Worm (Caenorhabditis elegans) whole organism, L3 larva: Measurements from ENCODE around the gene E02H9.6.

ENCODE experiments used
- R02D3.7 ChIP-seq: fragments of 150-350 bp; optimal IDR thresholded peaks from 2 replicates; lab custom pipeline; 2014; ENCODE audit warnings: missing biosample characterization, missing genetic modification characterization
- ZK546.5 ChIP-seq: sonication (generic microtip); optimal IDR thresholded peaks from 2 replicates; lab custom pipeline; 2017; ENCODE audit warnings: missing biosample characterization, missing genetic modification characterization
- aly-2 ChIP-seq: fragments of 150-350 bp; optimal IDR thresholded peaks from 2 replicates; lab custom pipeline; 2014; ENCODE audit warnings: missing biosample characterization, missing genetic modification characterization
- ama-1 ChIP-seq: fragments of 150-350 bp; optimal IDR thresholded peaks from 2 replicates; lab custom pipeline; 2018
- ceh-16 ChIP-seq: sonication (generic microtip); optimal IDR thresholded peaks from 2 replicates; lab custom pipeline; 2017; ENCODE audit warnings: missing biosample characterization, missing genetic modification characterization
- ceh-28 ChIP-seq: fragments of 150-350 bp; optimal IDR thresholded peaks from 2 replicates; lab custom pipeline; 2014; ENCODE audit warnings: missing biosample characterization, missing genetic modification reagents, missing genetic modification characterization
- ceh-9 ChIP-seq: sonication (generic microtip); optimal IDR thresholded peaks from 2 replicates; lab custom pipeline; 2018; ENCODE audit warnings: missing biosample characterization, missing genetic modification characterization
- daf-12 ChIP-seq: fragments of 150-350 bp; optimal IDR thresholded peaks from 2 replicates; lab custom pipeline; 2014; ENCODE audit warnings: missing biosample characterization, missing genetic modification reagents, missing genetic modification characterization
- egl-27 ChIP-seq: sonication (generic microtip); optimal IDR thresholded peaks from 4 replicates; lab custom pipeline; 2017; ENCODE audit warnings: missing biosample characterization, missing genetic modification reagents, missing genetic modification characterization
- egl-5 ChIP-seq: fragments of 150-350 bp; optimal IDR thresholded peaks from 2 replicates; lab custom pipeline; 2017; ENCODE audit warnings: missing biosample characterization, missing genetic modification reagents, missing genetic modification characterization, inconsistent platforms
- elt-1 ChIP-seq: fragments of 150-350 bp; optimal IDR thresholded peaks from 2 replicates; lab custom pipeline; 2014; ENCODE audit warnings: missing biosample characterization, missing genetic modification characterization
- elt-2 ChIP-seq: sonication (generic microtip); optimal IDR thresholded peaks from 2 replicates; lab custom pipeline; 2016; ENCODE audit warnings: missing genetic modification reagents, mild to moderate bottlenecking, missing genetic modification characterization, missing compliant biosample characterization
- eor-1 ChIP-seq, 2 experiments: fragments of 150-350 bp; optimal IDR thresholded peaks; 2 replicates each; lab custom pipeline; 2014 to 2018; ENCODE audit warnings: missing biosample characterization in 2 of 2, missing genetic modification characterization in 2 of 2
- fkh-10 ChIP-seq: sonication (generic microtip); optimal IDR thresholded peaks from 2 replicates; lab custom pipeline; 2017; ENCODE audit warnings: missing biosample characterization, missing genetic modification reagents, missing genetic modification characterization
- fkh-2 ChIP-seq: fragments of 150-350 bp; optimal IDR thresholded peaks from 2 replicates; lab custom pipeline; 2014; ENCODE audit warnings: missing biosample characterization, missing genetic modification reagents, missing genetic modification characterization
- fos-1 ChIP-seq: fragments of 150-350 bp; optimal IDR thresholded peaks from 2 replicates; lab custom pipeline; 2014; ENCODE audit warnings: missing biosample characterization, missing genetic modification characterization
- hmg-11 ChIP-seq: sonication (generic microtip); optimal IDR thresholded peaks from 2 replicates; lab custom pipeline; 2016; ENCODE audit warnings: missing genetic modification characterization, missing compliant biosample characterization
- jun-1 ChIP-seq: fragments of 150-350 bp; optimal IDR thresholded peaks from 2 replicates; lab custom pipeline; 2014; ENCODE audit warnings: missing biosample characterization, missing genetic modification reagents, missing genetic modification characterization
- lin-15B ChIP-seq: fragments of 150-350 bp; optimal IDR thresholded peaks from 2 replicates; lab custom pipeline; 2014; ENCODE audit warnings: missing biosample characterization, missing genetic modification characterization
- lin-39 ChIP-seq: fragments of 150-350 bp; optimal IDR thresholded peaks from 2 replicates; lab custom pipeline; 2018; ENCODE audit warnings: missing biosample characterization, missing genetic modification reagents, missing genetic modification characterization
- lsy-12 ChIP-seq: sonication (generic microtip); optimal IDR thresholded peaks from 2 replicates; lab custom pipeline; 2016; ENCODE audit warnings: mild to moderate bottlenecking, missing genetic modification characterization, missing compliant biosample characterization
- mdl-1 ChIP-seq: fragments of 150-350 bp; optimal IDR thresholded peaks from 2 replicates; lab custom pipeline; 2014; ENCODE audit warnings: missing biosample characterization, missing genetic modification characterization
- mml-1 ChIP-seq: fragments of 150-350 bp; sonication (generic microtip); optimal IDR thresholded peaks from 3 replicates; lab custom pipeline; 2014; ENCODE audit warnings: missing biosample characterization, missing genetic modification characterization
- nfya-1 ChIP-seq: sonication (generic microtip); optimal IDR thresholded peaks from 2 replicates; lab custom pipeline; 2017; ENCODE audit warnings: missing genetic modification characterization, mild to moderate bottlenecking, missing compliant biosample characterization, antibody characterized with exemption, moderate library complexity; ENCODE audit not compliant: insufficient read depth
- nhr-11 ChIP-seq: fragments of 150-350 bp; optimal IDR thresholded peaks from 2 replicates; lab custom pipeline; 2014; ENCODE audit warnings: missing biosample characterization, missing genetic modification characterization
- nhr-12 ChIP-seq: fragments of 150-350 bp; optimal IDR thresholded peaks from 2 replicates; lab custom pipeline; 2014; ENCODE audit warnings: missing biosample characterization, missing genetic modification characterization
- nhr-23 ChIP-seq: fragments of 150-350 bp; optimal IDR thresholded peaks from 2 replicates; lab custom pipeline; 2014; ENCODE audit warnings: missing biosample characterization, missing genetic modification reagents, missing genetic modification characterization
- nhr-237 ChIP-seq: fragments of 150-350 bp; optimal IDR thresholded peaks from 2 replicates; lab custom pipeline; 2014; ENCODE audit warnings: missing biosample characterization, missing genetic modification characterization
- nhr-25 ChIP-seq: sonication (generic microtip); optimal IDR thresholded peaks from 2 replicates; lab custom pipeline; 2017; ENCODE audit warnings: missing biosample characterization, missing genetic modification characterization
- nhr-28 ChIP-seq: fragments of 150-350 bp; optimal IDR thresholded peaks from 2 replicates; lab custom pipeline; 2014; ENCODE audit warnings: missing biosample characterization, missing genetic modification characterization
- nhr-43 ChIP-seq: sonication (generic microtip); optimal IDR thresholded peaks from 2 replicates; lab custom pipeline; 2016; ENCODE audit warnings: mild to moderate bottlenecking, missing genetic modification characterization, missing compliant biosample characterization; ENCODE audit not compliant: poor library complexity, severe bottlenecking
- nhr-67 ChIP-seq: fragments of 150-350 bp; optimal IDR thresholded peaks from 2 replicates; lab custom pipeline; 2014; ENCODE audit warnings: missing biosample characterization, missing genetic modification characterization
- nhr-76 ChIP-seq: fragments of 150-350 bp; sonication (generic microtip); optimal IDR thresholded peaks from 5 replicates; lab custom pipeline; 2014; ENCODE audit warnings: missing biosample characterization, missing genetic modification characterization
- nhr-77 ChIP-seq: fragments of 150-350 bp; optimal IDR thresholded peaks from 2 replicates; lab custom pipeline; 2014; ENCODE audit warnings: missing biosample characterization, missing genetic modification characterization
- pha-4 ChIP-seq: fragments of 150-350 bp; optimal IDR thresholded peaks from 2 replicates; lab custom pipeline; 2014; ENCODE audit warnings: missing biosample characterization, missing genetic modification reagents, missing genetic modification characterization
- pqm-1 ChIP-seq: fragments of 150-350 bp; optimal IDR thresholded peaks from 2 replicates; lab custom pipeline; 2017; ENCODE audit warnings: missing biosample characterization, missing genetic modification characterization, inconsistent platforms
- sea-2 ChIP-seq: fragments of 150-350 bp; sonication (generic microtip); optimal IDR thresholded peaks from 4 replicates; lab custom pipeline; 2014; ENCODE audit warnings: missing biosample characterization, missing genetic modification reagents, missing genetic modification characterization
- skn-1 ChIP-seq: fragments of 150-350 bp; optimal IDR thresholded peaks from 2 replicates; lab custom pipeline; 2014; ENCODE audit warnings: missing biosample characterization, missing genetic modification characterization
- snpc-4 ChIP-seq: fragments of 150-350 bp; optimal IDR thresholded peaks from 2 replicates; lab custom pipeline; 2014; ENCODE audit warnings: missing biosample characterization, missing genetic modification characterization
- tbx-2 ChIP-seq: sonication (generic microtip); optimal IDR thresholded peaks from 2 replicates; lab custom pipeline; 2016; ENCODE audit warnings: mild to moderate bottlenecking, missing genetic modification characterization, missing compliant biosample characterization
- unc-62 ChIP-seq: fragments of 150-350 bp; sonication (generic microtip); optimal IDR thresholded peaks from 4 replicates; lab custom pipeline; 2014; ENCODE audit warnings: missing biosample characterization, missing genetic modification reagents, missing genetic modification characterization
- ztf-11 ChIP-seq: fragments of 150-350 bp; optimal IDR thresholded peaks from 2 replicates; lab custom pipeline; 2014; ENCODE audit warnings: missing biosample characterization, missing genetic modification characterization
- ztf-4 ChIP-seq: fragments of 150-350 bp; optimal IDR thresholded peaks from 2 replicates; lab custom pipeline; 2014; ENCODE audit warnings: missing biosample characterization, missing genetic modification characterization

The E02H9.6 gene

ce11 chrIII:2401126-2402123 lies 34.5 kb upstream of the E02H9.6 start, which contains the start of the genes cic-1 and strm-1:
TSS of gene cic-1 (minus strand) at chrIII:2401221.
TSS of gene strm-1 (plus strand) at chrIII:2402070.
- TF ChIP-seq nhr-28 (no peak), fos-1 (no peak), lsy-12 (tag; lab: Kevin White, UChicago) (no peak), elt-1 (no peak), elt-2 (tag; lab: Kevin White, UChicago) (no peak), hmg-11 (tag; lab: Kevin White, UChicago) (peak; percentile 59), nhr-237 (tag; lab: Kevin White, UChicago) (no peak), ceh-9 (tag; lab: Kevin White, UChicago) (no peak), lin-39 (tag; lab: Kevin White, UChicago) (peak; percentile 22), pha-4 (tag; lab: Kevin White, UChicago) (peak; percentile 56), aly-2 (tag; lab: Kevin White, UChicago) (no peak), ZK546.5 (no peak), lin-15B (tag; lab: Kevin White, UChicago) (peak; percentile 69), nhr-11 (tag; lab: Kevin White, UChicago) (no peak), fkh-10 (no peak), snpc-4 (tag; lab: Kevin White, UChicago) (no peak), ceh-28 (tag; lab: Kevin White, UChicago) (peak; percentile 68), jun-1 (tag; lab: Kevin White, UChicago) (no peak), nhr-77 (tag; lab: Kevin White, UChicago) (no peak), fkh-2 (tag; lab: Kevin White, UChicago) (no peak), R02D3.7 (peak; percentile 98), nhr-23 (no peak), nhr-12 (tag; lab: Kevin White, UChicago) (no peak), tbx-2 (tag; lab: Kevin White, UChicago) (no peak), egl-27 (tag; lab: Kevin White, UChicago) (no peak), nfya-1 (tag; lab: Kevin White, UChicago) (peak; percentile 50), mml-1 (tag; lab: Kevin White, UChicago) (no peak), ama-1 (lab: Kevin White, UChicago) (no peak), pqm-1 (tag; lab: Kevin White, UChicago) (peak; percentile 6), egl-5 (tag; lab: Kevin White, UChicago) (peak; percentile 27), nhr-25 (tag; lab: Kevin White, UChicago) (no peak), sea-2 (GFP tag; lab: Kevin White, UChicago) (no peak), skn-1 (tag; lab: Kevin White, UChicago) (no peak)

- TF ChIP-seq ceh-28 (tag; lab: Kevin White, UChicago) (peak; percentile 76), fkh-10 (no peak)
Observed at ce11 chrIII:2410925-2411450, 24.9 kb upstream of the E02H9.6 start, which contains the start of gene mrpl-30. TSS of gene mrpl-30 (minus strand) at chrIII:2410975.

- TF ChIP-seq nhr-77 (tag; lab: Kevin White, UChicago) (no peak), nhr-76 (tag; lab: Kevin White, UChicago) (no peak), egl-27 (tag; lab: Kevin White, UChicago) (no peak), nhr-67 (tag; lab: Kevin White, UChicago) (no peak), ceh-16 (tag; lab: Kevin White, UChicago) (no peak), sea-2 (GFP tag; lab: Kevin White, UChicago) (no peak), nhr-25 (tag; lab: Kevin White, UChicago) (no peak), nhr-237 (tag; lab: Kevin White, UChicago) (no peak), egl-5 (tag; lab: Kevin White, UChicago) (no peak), snpc-4 (tag; lab: Kevin White, UChicago) (no peak), nhr-23 (peak; percentile 60), nhr-12 (tag; lab: Kevin White, UChicago) (no peak), aly-2 (tag; lab: Kevin White, UChicago) (no peak), ceh-28 (tag; lab: Kevin White, UChicago) (peak; percentile 80), fkh-2 (tag; lab: Kevin White, UChicago) (no peak), eor-1 (tag; optimal IDR thresholded peaks at IDR 0.05; lab: Kevin White, UChicago) (no peak), mml-1 (tag; lab: Kevin White, UChicago) (no peak), tbx-2 (tag; lab: Kevin White, UChicago) (no peak), skn-1 (tag; lab: Kevin White, UChicago) (peak; percentile 43), jun-1 (tag; lab: Kevin White, UChicago) (peak; percentile 70), mdl-1 (no peak), elt-1 (no peak), pqm-1 (tag; lab: Kevin White, UChicago) (peak; percentile 72), R02D3.7 (peak; percentile 69), unc-62 (GFP tag; lab: Kevin White, UChicago) (no peak), nhr-43 (no peak), ceh-9 (tag; lab: Kevin White, UChicago) (no peak), ztf-4 (tag; lab: Kevin White, UChicago) (no peak), lin-15B (tag; lab: Kevin White, UChicago) (peak; percentile 47), nhr-11 (tag; lab: Kevin White, UChicago) (no peak), fkh-10 (no peak), ztf-11 (tag; lab: Kevin White, UChicago) (no peak), daf-12 (tag; lab: Kevin White, UChicago) (no peak)
Observed at ce11 chrIII:2418159-2418658, 17.7 kb upstream of the E02H9.6 start, which contains the start of the genes W04B5.5 and W04B5.3. TSS of gene W04B5.5 (minus strand) at chrIII:2418209. TSS of gene W04B5.3 (plus strand) at chrIII:2418514.
